Fruit fly (Drosophila melanogaster) S2 (cell line): Measurements from ENCODE around the gene Kpc1.

ENCODE experiments used
- CG8478 ChIP-seq: fragments of >200 bp; optimal IDR thresholded peaks from 2 replicates; lab custom pipeline; 2018
- CTCF ChIP-seq, 2 experiments: fragments of >200 bp; optimal IDR thresholded peaks; 2 replicates each; lab custom pipeline; 2018

DNA sequence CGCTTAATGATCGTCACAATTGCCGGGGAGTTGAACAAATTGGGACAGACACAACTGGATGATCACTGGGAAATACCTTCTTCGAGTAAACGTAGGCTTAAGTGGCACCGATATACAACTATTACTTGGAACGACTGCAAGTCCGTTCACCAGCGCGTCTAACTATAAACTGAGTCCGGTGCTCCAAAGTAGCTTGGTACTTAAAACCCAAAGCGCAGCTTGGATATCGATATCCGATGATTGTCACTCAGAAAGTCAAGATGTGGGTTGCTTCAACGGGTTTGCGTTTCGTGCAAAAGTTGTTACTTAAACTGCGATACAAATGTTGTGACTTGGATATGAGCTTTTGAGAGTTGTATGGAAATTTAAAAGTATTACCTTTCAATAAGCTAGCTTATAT lies 10.3 kb upstream of the Kpc1 start, which contains the start of gene Spn88Ea:
- no peak for TF ChIP-seq CTCF (optimal IDR thresholded peaks at IDR 0.05; lab: Kevin White, UChicago)
- no peak for TF ChIP-seq CG8478
